Fruit fly (Drosophila melanogaster) whole organism, embryonic: Measurements from ENCODE around the gene CG13026.

ENCODE experiments used
- Asciz ChIP-seq: fragments of 200-800 bp; sonication (Bioruptor generic); optimal IDR thresholded peaks from 2 replicates; lab custom pipeline; 2017; ENCODE audit warnings: missing biosample characterization, mild to moderate bottlenecking, missing genetic modification characterization, missing genetic modification reagents
- CG10431 ChIP-seq: fragments of 200-800 bp; sonication (Bioruptor generic); optimal IDR thresholded peaks from 3 replicates; lab custom pipeline; 2018; ENCODE audit warnings: missing biosample characterization, mild to moderate bottlenecking, missing genetic modification characterization
- CG10565 ChIP-seq: fragments of 200-800 bp; sonication (Bioruptor generic); optimal IDR thresholded peaks from 3 replicates; lab custom pipeline; 2016; ENCODE audit warnings: missing biosample characterization, mild to moderate bottlenecking, missing genetic modification characterization
- CG11456 ChIP-seq: fragments of 200-800 bp; sonication (Bioruptor generic); IDR thresholded peaks from 3 replicates; pipeline ENCODE4 v1.3.6; 2022; ENCODE audit warnings: missing biosample characterization, missing genetic modification characterization
- CG11696 ChIP-seq: fragments of 200-800 bp; sonication (Bioruptor generic); IDR thresholded peaks from 2 replicates; pipeline ENCODE4 v1.3.6; 2022; ENCODE audit warnings: missing biosample characterization, missing genetic modification characterization
- CG13287 ChIP-seq: fragments of 200-800 bp; sonication (Bioruptor generic); IDR thresholded peaks from 2 replicates; pipeline ENCODE4 v1.3.6; 2022; ENCODE audit warnings: missing biosample characterization, missing genetic modification characterization; ENCODE audit not compliant: partially characterized antibody
- CG13424 ChIP-seq: fragments of 200-800 bp; sonication (Bioruptor generic); optimal IDR thresholded peaks from 2 replicates; lab custom pipeline; 2019; ENCODE audit warnings: missing biosample characterization, mild to moderate bottlenecking, missing genetic modification characterization, moderate library complexity
- CG14441 ChIP-seq: fragments of 200-800 bp; sonication (Bioruptor generic); IDR thresholded peaks from 2 replicates; pipeline ENCODE4 v1.3.6; 2022; ENCODE audit warnings: missing biosample characterization, missing genetic modification characterization
- CG15514 ChIP-seq: fragments of 200-800 bp; sonication (Bioruptor generic); optimal IDR thresholded peaks from 3 replicates; lab custom pipeline; 2017; ENCODE audit warnings: missing biosample characterization, missing genetic modification characterization, mild to moderate bottlenecking, moderate library complexity, missing genetic modification reagents
- CG15696 ChIP-seq: fragments of 200-800 bp; sonication (Bioruptor generic); optimal IDR thresholded peaks from 2 replicates; lab custom pipeline; 2019; ENCODE audit warnings: missing biosample characterization, mild to moderate bottlenecking, missing genetic modification characterization, moderate library complexity
- CG17802 ChIP-seq: fragments of 200-800 bp; sonication (Bioruptor generic); optimal IDR thresholded peaks from 2 replicates; lab custom pipeline; 2018; ENCODE audit warnings: missing biosample characterization, mild to moderate bottlenecking, missing genetic modification characterization, moderate library complexity
- CG17912 ChIP-seq: fragments of 200-800 bp; sonication (Bioruptor generic); optimal IDR thresholded peaks from 2 replicates; lab custom pipeline; 2018; ENCODE audit warnings: missing biosample characterization, mild to moderate bottlenecking, missing genetic modification characterization
- CG30431 ChIP-seq: fragments of 200-800 bp; sonication (Bioruptor generic); optimal IDR thresholded peaks from 2 replicates; lab custom pipeline; 2017; ENCODE audit warnings: missing biosample characterization, missing genetic modification characterization
- CG31224 ChIP-seq: fragments of 200-800 bp; sonication (Bioruptor generic); IDR thresholded peaks from 2 replicates; pipeline ENCODE4 v1.3.6; 2022; ENCODE audit warnings: missing biosample characterization, missing genetic modification characterization
- CG34422 ChIP-seq: fragments of 200-800 bp; sonication (Bioruptor generic); IDR thresholded peaks from 3 replicates; pipeline ENCODE4 v1.3.6; 2022; ENCODE audit warnings: missing biosample characterization, missing genetic modification characterization
- CG4707 ChIP-seq: fragments of 200-800 bp; sonication (Bioruptor generic); optimal IDR thresholded peaks from 2 replicates; lab custom pipeline; 2018; ENCODE audit warnings: missing biosample characterization, mild to moderate bottlenecking, missing genetic modification characterization, moderate library complexity
- CG5180 ChIP-seq: fragments of 200-800 bp; sonication (Bioruptor generic); optimal IDR thresholded peaks from 3 replicates; lab custom pipeline; 2017; ENCODE audit warnings: missing biosample characterization, missing genetic modification characterization, mild to moderate bottlenecking, moderate library complexity, missing genetic modification reagents
- CG6689 ChIP-seq: fragments of 200-800 bp; sonication (Bioruptor generic); IDR thresholded peaks from 2 replicates; pipeline ENCODE4 v1.3.6; 2022; ENCODE audit warnings: missing biosample characterization, missing genetic modification characterization
- CG7556 ChIP-seq: fragments of 200-800 bp; sonication (Bioruptor generic); optimal IDR thresholded peaks from 2 replicates; lab custom pipeline; 2017; ENCODE audit warnings: missing biosample characterization, mild to moderate bottlenecking, missing genetic modification characterization
- CG7839 ChIP-seq: fragments of 200-800 bp; sonication (Bioruptor generic); optimal IDR thresholded peaks from 3 replicates; lab custom pipeline; 2018; ENCODE audit warnings: missing biosample characterization, mild to moderate bottlenecking, missing genetic modification characterization, moderate library complexity
- CG8765 ChIP-seq: fragments of 200-800 bp; sonication (Bioruptor generic); IDR thresholded peaks from 2 replicates; pipeline ENCODE4 v1.3.6; 2022; ENCODE audit warnings: missing biosample characterization, missing genetic modification characterization
- CG8924 ChIP-seq: fragments of 200-800 bp; optimal IDR thresholded peaks from 3 replicates; lab custom pipeline; 2019; ENCODE audit warnings: missing biosample characterization, mild to moderate bottlenecking, missing genetic modification characterization, moderate library complexity
- E2f1 ChIP-seq: fragments of 200-800 bp; sonication (Bioruptor generic); IDR thresholded peaks from 2 replicates; pipeline ENCODE4 v1.3.6; 2022; ENCODE audit warnings: missing biosample characterization, missing genetic modification characterization
- Ets65A ChIP-seq: fragments of 200-800 bp; sonication (Bioruptor generic); peaks from one replicate; lab custom pipeline; 2016; ENCODE audit warnings: missing biosample characterization, missing genetic modification characterization
- Fer1 ChIP-seq: fragments of 200-800 bp; sonication (Bioruptor generic); optimal IDR thresholded peaks from 2 replicates; lab custom pipeline; 2017; ENCODE audit warnings: missing biosample characterization, mild to moderate bottlenecking, missing genetic modification characterization
- Kr ChIP-seq: fragments of 200-800 bp; sonication (Bioruptor generic); optimal IDR thresholded peaks from 2 replicates; lab custom pipeline; 2017; ENCODE audit warnings: missing biosample characterization, mild to moderate bottlenecking, missing genetic modification characterization
- Meics ChIP-seq: fragments of 200-800 bp; sonication (Bioruptor generic); optimal IDR thresholded peaks from 2 replicates; lab custom pipeline; 2017; ENCODE audit warnings: missing biosample characterization, mild to moderate bottlenecking, missing genetic modification characterization
- Mrtf ChIP-seq: fragments of 200-800 bp; sonication (Bioruptor generic); IDR thresholded peaks from 3 replicates; pipeline ENCODE4 v1.3.6; 2022; ENCODE audit warnings: missing biosample characterization, missing genetic modification characterization
- Oli ChIP-seq: fragments of 200-800 bp; sonication (Bioruptor generic); optimal IDR thresholded peaks from 2 replicates; lab custom pipeline; 2018; ENCODE audit warnings: missing biosample characterization, mild to moderate bottlenecking, missing genetic modification characterization, moderate library complexity
- Taf1 ChIP-seq: fragments of 200-800 bp; sonication (Bioruptor generic); IDR thresholded peaks from 2 replicates; pipeline ENCODE4 v1.3.6; 2022; ENCODE audit warnings: missing biosample characterization, missing genetic modification characterization
- al ChIP-seq: fragments of 200-800 bp; sonication (Bioruptor generic); IDR thresholded peaks from 2 replicates; pipeline ENCODE4 v1.3.6; 2022; ENCODE audit warnings: missing biosample characterization, missing genetic modification characterization
- ap ChIP-seq: fragments of 200-800 bp; sonication (Bioruptor generic); IDR thresholded peaks from 2 replicates; pipeline ENCODE4 v1.3.6; 2022; ENCODE audit warnings: missing biosample characterization, missing genetic modification characterization
- bigmax ChIP-seq: fragments of 200-800 bp; sonication (Bioruptor generic); optimal IDR thresholded peaks from 2 replicates; lab custom pipeline; 2018; ENCODE audit warnings: missing biosample characterization, mild to moderate bottlenecking, missing genetic modification characterization
- caup ChIP-seq: fragments of 200-800 bp; sonication (Bioruptor generic); optimal IDR thresholded peaks from 3 replicates; lab custom pipeline; 2017; ENCODE audit warnings: missing biosample characterization, mild to moderate bottlenecking, missing genetic modification characterization, moderate library complexity; ENCODE audit not compliant: severe bottlenecking
- croc ChIP-seq: fragments of 200-800 bp; sonication (Bioruptor generic); conservative IDR thresholded peaks from 3 replicates; pipeline ENCODE4 v1.3.6; 2022; ENCODE audit warnings: missing biosample characterization, missing genetic modification characterization
- dm ChIP-seq: fragments of 200-800 bp; sonication (Bioruptor generic); optimal IDR thresholded peaks from 3 replicates; lab custom pipeline; 2016; ENCODE audit warnings: missing biosample characterization, missing genetic modification characterization
- dmrt99B ChIP-seq: fragments of 200-800 bp; sonication (Bioruptor generic); optimal IDR thresholded peaks from 2 replicates; lab custom pipeline; 2018; ENCODE audit warnings: missing biosample characterization, mild to moderate bottlenecking, missing genetic modification characterization, moderate library complexity
- grau ChIP-seq: fragments of 200-800 bp; optimal IDR thresholded peaks from 3 replicates; lab custom pipeline; 2019; ENCODE audit warnings: missing biosample characterization, mild to moderate bottlenecking, missing genetic modification characterization, moderate library complexity
- gt ChIP-seq: fragments of 200-800 bp; sonication (Bioruptor generic); IDR thresholded peaks from 2 replicates; pipeline ENCODE4 v1.3.6; 2022; ENCODE audit warnings: missing biosample characterization, missing genetic modification characterization
- hkb ChIP-seq, 2 experiments: fragments of 200-800 bp in 1 of 2; fragments of >200 bp in 1 of 2; sonication (Bioruptor generic) in 1 of 2; IDR thresholded peaks in 1 of 2; optimal IDR thresholded peaks in 1 of 2; 2 replicates each; pipeline versions ENCODE4 v1.3.6 to Lab custom; 2017 to 2022; ENCODE audit warnings: missing biosample characterization in 1 of 2, missing genetic modification characterization in 1 of 2
- klu ChIP-seq: fragments of 200-800 bp; sonication (Bioruptor generic); IDR thresholded peaks from 2 replicates; pipeline ENCODE4 v1.3.6; 2022; ENCODE audit warnings: missing biosample characterization, missing genetic modification characterization
- lmd ChIP-seq: fragments of 200-800 bp; sonication (Bioruptor generic); IDR thresholded peaks from 2 replicates; pipeline ENCODE4 v1.3.6; 2022; ENCODE audit warnings: missing biosample characterization, missing genetic modification characterization
- pros ChIP-seq: fragments of 200-800 bp; sonication (Bioruptor generic); optimal IDR thresholded peaks from 3 replicates; lab custom pipeline; 2019; ENCODE audit warnings: missing biosample characterization, mild to moderate bottlenecking, missing genetic modification characterization, moderate library complexity
- rib ChIP-seq: fragments of 200-800 bp; sonication (Bioruptor generic); IDR thresholded peaks from 2 replicates; pipeline ENCODE4 v1.3.6; 2022; ENCODE audit warnings: missing biosample characterization, missing genetic modification characterization
- salm ChIP-seq: fragments of 200-800 bp; sonication (Bioruptor generic); optimal IDR thresholded peaks from 2 replicates; lab custom pipeline; 2018; ENCODE audit warnings: missing biosample characterization, mild to moderate bottlenecking, missing genetic modification characterization
- tll ChIP-seq, 2 experiments: fragments of 200-800 bp in 1 of 2; fragments of >200 bp in 1 of 2; sonication (Bioruptor generic) in 1 of 2; optimal IDR thresholded peaks; 2 replicates each; lab custom pipeline; 2017 to 2019; ENCODE audit warnings: missing biosample characterization in 2 of 2, missing genetic modification characterization in 2 of 2, mild to moderate bottlenecking in 1 of 2, moderate library complexity in 1 of 2
- trh ChIP-seq: fragments of 200-800 bp; sonication (Bioruptor generic); optimal IDR thresholded peaks from 2 replicates; lab custom pipeline; 2016; ENCODE audit warnings: missing biosample characterization, missing genetic modification characterization
- zen ChIP-seq: fragments of 200-800 bp; sonication (Bioruptor generic); optimal IDR thresholded peaks from 3 replicates; lab custom pipeline; 2018; ENCODE audit warnings: missing biosample characterization, mild to moderate bottlenecking, missing genetic modification characterization, moderate library complexity

The CG13026 gene

DNA sequence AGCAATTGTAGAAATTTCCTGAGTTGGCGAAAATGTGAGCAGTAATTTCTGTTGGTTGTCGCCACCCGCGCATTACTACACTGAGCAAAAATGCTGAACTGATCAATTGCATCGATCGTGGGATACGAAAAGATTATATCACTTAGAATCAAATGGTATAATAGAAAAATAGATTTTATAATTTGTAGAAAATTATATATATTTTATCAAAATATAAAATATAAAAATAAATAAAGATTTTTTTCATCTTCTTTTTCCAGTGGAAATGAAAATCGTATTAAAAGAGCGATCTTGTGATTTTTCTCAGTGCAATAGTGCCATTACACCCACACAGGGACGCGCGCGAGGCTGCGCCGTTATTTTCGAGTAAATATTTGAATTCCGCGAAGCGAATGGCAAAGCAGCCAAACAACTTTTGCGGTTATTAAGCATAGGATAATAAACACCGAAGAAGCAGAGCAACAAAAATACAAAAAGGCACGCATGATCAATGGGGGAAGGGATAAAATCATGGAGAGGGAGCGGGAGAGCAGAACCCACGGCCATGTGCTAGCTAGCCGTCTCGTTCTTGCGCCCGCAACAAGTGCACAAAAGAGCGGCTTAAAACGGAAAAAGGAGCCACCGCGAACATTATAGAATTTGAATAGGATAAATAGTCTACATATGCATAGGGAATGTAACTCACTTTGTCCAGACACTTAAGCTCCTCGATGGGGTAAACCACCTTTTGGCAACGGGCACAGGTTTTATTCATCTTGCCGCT, 15.5 kb downstream of the CG13026 start (continued):
- TF ChIP-seq CG31224 (GFP tag; lab: Robert Waterston, UW) (0 out of 2 replicates have a peak, but pooled peaks have one; percentile 8), grau (tag; lab: Kevin White, UChicago) (peak; percentile 42), E2f1 (GFP tag; lab: Robert Waterston, UW) (0 out of 2 replicates have a peak, but pooled peaks have one; percentile 30), CG13424 (tag; lab: Kevin White, UChicago) (peak; percentile 6), CG34422 (GFP tag; lab: Robert Waterston, UW) (0 out of 3 replicates have a peak, but pooled peaks have one; percentile 10), klu (GFP tag; lab: Robert Waterston, UW) (peak; percentile 59; the same call in 1 of the 2 replicates), al (GFP tag; lab: Robert Waterston, UW) (0 out of 2 replicates have a peak, but pooled peaks have one; percentile 41), CG11456 (GFP tag; lab: Robert Waterston, UW) (peak; percentile 78; the same call in 1 of the 3 replicates), CG15514 (GFP tag; lab: Kevin White, UChicago) (peak; percentile 16), zen (tag; lab: Kevin White, UChicago) (peak; percentile 33), hkb (optimal IDR thresholded peaks at IDR 0.05; lab: Kevin White, UChicago) (no peak), hkb (GFP tag; IDR thresholded peaks at IDR 0.05; lab: Robert Waterston, UW) (no peak), trh (GFP tag; lab: Kevin White, UChicago) (peak; percentile 7), CG10565 (GFP tag; lab: Kevin White, UChicago) (no peak), CG13287 (no peak), lmd (peak; percentile 71), CG17802 (tag; lab: Kevin White, UChicago) (no peak), Oli (tag; lab: Kevin White, UChicago) (peak; percentile 41), rib (GFP tag; lab: Robert Waterston, UW) (0 out of 2 replicates have a peak, but pooled peaks have one; percentile 8), croc (GFP tag; lab: Robert Waterston, UW) (no peak), ap (no peak), CG30431 (GFP tag; lab: Kevin White, UChicago) (peak; percentile 1), gt (GFP tag; lab: Robert Waterston, UW) (no peak), CG5180 (no peak), Kr (GFP tag; lab: Kevin White, UChicago) (peak; percentile 0), CG4707 (no peak), CG10431 (GFP tag; lab: Kevin White, UChicago) (no peak), salm (tag; lab: Kevin White, UChicago) (peak; percentile 10), CG15696 (tag; lab: Kevin White, UChicago) (peak; percentile 55), CG6689 (peak; percentile 60), CG11696 (no peak), CG14441 (GFP tag; lab: Robert Waterston, UW) (peak; percentile 63), caup (peak; percentile 41), dm (GFP tag; lab: Kevin White, UChicago) (peak; percentile 48), Meics (GFP tag; lab: Kevin White, UChicago) (peak; percentile 18), pros (GFP tag; lab: Kevin White, UChicago) (no peak), Mrtf (GFP tag; lab: Robert Waterston, UW) (no peak), CG8924 (tag; lab: Kevin White, UChicago) (peak; percentile 68), dmrt99B (tag; lab: Kevin White, UChicago) (peak; percentile 53), tll (GFP tag; optimal IDR thresholded peaks at IDR 0.05; lab: Kevin White, UChicago) (no peak), CG7839 (tag; lab: Kevin White, UChicago) (peak; percentile 66), Fer1 (GFP tag; lab: Kevin White, UChicago) (peak; percentile 60), Taf1 (GFP tag; lab: Robert Waterston, UW) (peak; percentile 9; the same call in 1 of the 2 replicates), bigmax (no peak), CG8765 (peak; percentile 46), CG7556 (peak; percentile 54), Ets65A (GFP tag; lab: Kevin White, UChicago) (peak; percentile 37), CG17912 (GFP tag; lab: Kevin White, UChicago) (no peak), Asciz (GFP tag; lab: Kevin White, UChicago) (peak; percentile 6)
